Fruit fly (Drosophila melanogaster) whole organism, prepupa: ENCODE data around the gene CG17752.

Source experiments
- Blimp-1 ChIP-seq: fragments of 200-800 bp; sonication (Bioruptor generic); optimal IDR thresholded peaks from 3 replicates; lab custom pipeline; 2017; ENCODE audit warnings: missing biosample characterization, missing genetic modification characterization, mild to moderate bottlenecking, moderate library complexity, missing genetic modification reagents
- CG10631 ChIP-seq: fragments of 200-800 bp; sonication (Bioruptor generic); optimal IDR thresholded peaks from 2 replicates; lab custom pipeline; 2016; ENCODE audit warnings: missing biosample characterization, missing genetic modification characterization
- CG10669 ChIP-seq: fragments of 200-800 bp; sonication (Bioruptor generic); optimal IDR thresholded peaks from 3 replicates; lab custom pipeline; 2018; ENCODE audit warnings: missing biosample characterization, mild to moderate bottlenecking, missing genetic modification characterization, moderate library complexity
- CG11762 ChIP-seq: fragments of 200-800 bp; sonication (Bioruptor generic); optimal IDR thresholded peaks from 3 replicates; lab custom pipeline; 2016; ENCODE audit warnings: missing biosample characterization, missing genetic modification characterization; ENCODE audit not compliant: insufficient read depth
- CG11902 ChIP-seq: fragments of 200-800 bp; sonication (Bioruptor generic); optimal IDR thresholded peaks from 3 replicates; lab custom pipeline; 2016; ENCODE audit warnings: missing biosample characterization, missing genetic modification characterization
- CG15336 ChIP-seq: fragments of 200-800 bp; sonication (Bioruptor generic); IDR thresholded peaks from 2 replicates; pipeline ENCODE4 v1.3.6; 2022; ENCODE audit warnings: missing biosample characterization, missing genetic modification characterization
- CG32006 ChIP-seq: fragments of 200-800 bp; sonication (Bioruptor generic); optimal IDR thresholded peaks from 3 replicates; lab custom pipeline; 2017; ENCODE audit warnings: missing biosample characterization, mild to moderate bottlenecking, missing genetic modification characterization
- CG3919 ChIP-seq: fragments of 200-800 bp; sonication (Bioruptor generic); optimal IDR thresholded peaks from 3 replicates; lab custom pipeline; 2016; ENCODE audit warnings: missing biosample characterization, missing genetic modification characterization
- CG4318 ChIP-seq: fragments of 200-800 bp; sonication (Bioruptor generic); optimal IDR thresholded peaks from 3 replicates; lab custom pipeline; 2017; ENCODE audit warnings: missing biosample characterization, mild to moderate bottlenecking, missing genetic modification characterization
- CG6276 ChIP-seq: fragments of 200-800 bp; sonication (Bioruptor generic); optimal IDR thresholded peaks from 2 replicates; lab custom pipeline; 2017; ENCODE audit warnings: missing biosample characterization, mild to moderate bottlenecking, missing genetic modification characterization
- CG6854 ChIP-seq: fragments of 200-800 bp; sonication (Bioruptor generic); optimal IDR thresholded peaks from 2 replicates; lab custom pipeline; 2017; ENCODE audit warnings: missing biosample characterization, mild to moderate bottlenecking, missing genetic modification characterization
- CG7368 ChIP-seq: fragments of 200-800 bp; sonication (Bioruptor generic); optimal IDR thresholded peaks from 3 replicates; lab custom pipeline; 2016; ENCODE audit warnings: missing biosample characterization, missing genetic modification characterization
- CG8319 ChIP-seq: fragments of 200-800 bp; sonication (Bioruptor generic); optimal IDR thresholded peaks from 3 replicates; lab custom pipeline; 2016; ENCODE audit warnings: missing biosample characterization, missing genetic modification characterization
- CG9139 ChIP-seq: fragments of 200-800 bp; sonication (Bioruptor generic); optimal IDR thresholded peaks from 3 replicates; lab custom pipeline; 2017; ENCODE audit warnings: missing biosample characterization, mild to moderate bottlenecking, missing genetic modification characterization
- Eip75B ChIP-seq: fragments of 200-800 bp; sonication (Bioruptor generic); optimal IDR thresholded peaks from 3 replicates; lab custom pipeline; 2016; ENCODE audit warnings: missing biosample characterization, missing genetic modification characterization
- Eip78C ChIP-seq: fragments of 200-800 bp; sonication (Bioruptor generic); peaks from one replicate; lab custom pipeline; 2016; ENCODE audit warnings: missing biosample characterization, missing genetic modification characterization
- Eip93F ChIP-seq: fragments of 200-800 bp; sonication (Bioruptor generic); optimal IDR thresholded peaks from 2 replicates; lab custom pipeline; 2016; ENCODE audit warnings: missing biosample characterization, mild to moderate bottlenecking, missing genetic modification characterization
- Gug ChIP-seq: fragments of 200-800 bp; sonication (Bioruptor generic); IDR thresholded peaks from 2 replicates; pipeline ENCODE4 v1.3.6; 2022; ENCODE audit warnings: missing biosample characterization, missing genetic modification characterization
- Hr39 ChIP-seq: fragments of 200-800 bp; sonication (Bioruptor generic); optimal IDR thresholded peaks from 2 replicates; lab custom pipeline; 2016; ENCODE audit warnings: missing biosample characterization, missing genetic modification characterization
- Hr4 ChIP-seq: fragments of 200-800 bp; sonication (Bioruptor generic); optimal IDR thresholded peaks from 3 replicates; lab custom pipeline; 2016; ENCODE audit warnings: missing biosample characterization, missing genetic modification characterization
- OdsH ChIP-seq: fragments of 200-800 bp; sonication (Bioruptor generic); optimal IDR thresholded peaks from 3 replicates; lab custom pipeline; 2016; ENCODE audit warnings: missing biosample characterization, missing genetic modification characterization
- Smox ChIP-seq: fragments of 200-800 bp; sonication (Bioruptor generic); optimal IDR thresholded peaks from 3 replicates; lab custom pipeline; 2016; ENCODE audit warnings: missing biosample characterization, missing genetic modification characterization
- cyc ChIP-seq: fragments of 200-800 bp; sonication (Bioruptor generic); optimal IDR thresholded peaks from 3 replicates; lab custom pipeline; 2016; ENCODE audit warnings: missing biosample characterization, missing genetic modification characterization
- dac ChIP-seq: fragments of 200-800 bp; sonication (Bioruptor generic); optimal IDR thresholded peaks from 2 replicates; lab custom pipeline; 2017; ENCODE audit warnings: missing biosample characterization, mild to moderate bottlenecking, missing genetic modification characterization
- eg ChIP-seq: fragments of 200-800 bp; sonication (Bioruptor generic); IDR thresholded peaks from 3 replicates; pipeline ENCODE4 v1.3.6; 2022; ENCODE audit warnings: missing biosample characterization, missing genetic modification characterization
- fd59A ChIP-seq: fragments of 200-800 bp; sonication (Bioruptor generic); optimal IDR thresholded peaks from 2 replicates; lab custom pipeline; 2017; ENCODE audit warnings: missing biosample characterization, mild to moderate bottlenecking, missing genetic modification characterization, missing genetic modification reagents
- net ChIP-seq: fragments of 200-800 bp; sonication (Bioruptor generic); optimal IDR thresholded peaks from 3 replicates; lab custom pipeline; 2016; ENCODE audit warnings: missing biosample characterization, missing genetic modification characterization
- ss ChIP-seq, 2 experiments: fragments of 200-800 bp; sonication (Bioruptor generic); optimal IDR thresholded peaks; 2 replicates in 1 of 2; 3 replicates in 1 of 2; lab custom pipeline; 2017 to 2018; ENCODE audit warnings: mild to moderate bottlenecking in 2 of 2, missing biosample characterization in 2 of 2, missing genetic modification characterization in 2 of 2, moderate library complexity in 1 of 2

CG17752 gene

dm6 chr3R:19656455-19656854 lies 46.4 kb downstream of the CG17752 start:
- TF ChIP-seq CG6276 (GFP tag; lab: Kevin White, UChicago) (no peak), Eip78C (GFP tag; lab: Kevin White, UChicago) (peak; percentile 52), CG7368 (peak; percentile 55)

dm6 chr3R:19657235-19657634 lies 47.2 kb downstream of the CG17752 start:
- TF ChIP-seq CG32006 (GFP tag; lab: Kevin White, UChicago): no peak
- TF ChIP-seq cyc (GFP tag; lab: Kevin White, UChicago): no peak
- TF ChIP-seq net (GFP tag; lab: Kevin White, UChicago): no peak
- TF ChIP-seq CG11902 (GFP tag; lab: Kevin White, UChicago): no peak
- TF ChIP-seq CG6854 (GFP tag; lab: Kevin White, UChicago): no peak
- TF ChIP-seq CG15336 (GFP tag; lab: Robert Waterston, UW): no peak
- TF ChIP-seq fd59A (GFP tag; lab: Kevin White, UChicago): no peak

- no peak for TF ChIP-seq CG6276 (GFP tag; lab: Kevin White, UChicago)
- TF ChIP-seq CG11902 (GFP tag; lab: Kevin White, UChicago): no peak
- no peak for TF ChIP-seq dac (GFP tag; lab: Kevin White, UChicago)
- TF ChIP-seq Eip93F (GFP tag; lab: Kevin White, UChicago): no peak
- TF ChIP-seq Eip75B (GFP tag; lab: Kevin White, UChicago): no peak
- no peak for TF ChIP-seq CG7368
- no peak for TF ChIP-seq CG4318
- no peak for TF ChIP-seq CG10631 (GFP tag; lab: Kevin White, UChicago)
- no peak for TF ChIP-seq CG9139 (GFP tag; lab: Kevin White, UChicago)
- no peak for TF ChIP-seq Hr39 (GFP tag; lab: Kevin White, UChicago)
- TF ChIP-seq Hr4 (GFP tag; lab: Kevin White, UChicago): no peak
- no peak for TF ChIP-seq CG10669 (GFP tag; lab: Kevin White, UChicago)
- TF ChIP-seq Smox (GFP tag; lab: Kevin White, UChicago): no peak
- no peak for TF ChIP-seq ss (GFP tag; optimal IDR thresholded peaks at IDR 0.05; lab: Kevin White, UChicago)
- TF ChIP-seq CG3919 (GFP tag; lab: Kevin White, UChicago): no peak
- no peak for TF ChIP-seq Gug
- no peak for TF ChIP-seq CG8319 (GFP tag; lab: Kevin White, UChicago)
- no peak for TF ChIP-seq eg (GFP tag; lab: Robert Waterston, UW)
- no peak for TF ChIP-seq CG11762 (GFP tag; lab: Kevin White, UChicago)
Measured at dm6 chr3R:19657766-19658165, 47.7 kb downstream of the CG17752 start, which contains the start of gene CG6184. CG6184 (minus strand) TSS chr3R:19657866.

- TF ChIP-seq Gug (no peak), Eip78C (GFP tag; lab: Kevin White, UChicago) (no peak), Hr39 (GFP tag; lab: Kevin White, UChicago) (no peak), Blimp-1 (no peak), OdsH (GFP tag; lab: Kevin White, UChicago) (no peak)
Measured at dm6 chr3R:19659448-19659847, 49.4 kb downstream of the CG17752 start, which contains the start of gene ort. ort (plus strand) TSS chr3R:19659748.
